Worm (Caenorhabditis elegans): ENCODE measurements around the gene R08E5.4.

- TF ChIP-seq elt-2 (tag; optimal IDR thresholded peaks at IDR 0.05) (no peak), fos-1 (tag; optimal IDR thresholded peaks at IDR 0.05) (no peak), nhr-28 (tag; optimal IDR thresholded peaks at IDR 0.05) (no peak), nhr-11 (tag; optimal IDR thresholded peaks at IDR 0.05) (peak; percentile 47)
These were observed 35.0 kb downstream of the R08E5.4 start, which contains the start of gene cyp-33C8 for ce11 chrV:3803343-3803742.
